Fruit fly (Drosophila melanogaster): ENCODE data around the gene CG4456.

The CG4456 gene

DNA sequence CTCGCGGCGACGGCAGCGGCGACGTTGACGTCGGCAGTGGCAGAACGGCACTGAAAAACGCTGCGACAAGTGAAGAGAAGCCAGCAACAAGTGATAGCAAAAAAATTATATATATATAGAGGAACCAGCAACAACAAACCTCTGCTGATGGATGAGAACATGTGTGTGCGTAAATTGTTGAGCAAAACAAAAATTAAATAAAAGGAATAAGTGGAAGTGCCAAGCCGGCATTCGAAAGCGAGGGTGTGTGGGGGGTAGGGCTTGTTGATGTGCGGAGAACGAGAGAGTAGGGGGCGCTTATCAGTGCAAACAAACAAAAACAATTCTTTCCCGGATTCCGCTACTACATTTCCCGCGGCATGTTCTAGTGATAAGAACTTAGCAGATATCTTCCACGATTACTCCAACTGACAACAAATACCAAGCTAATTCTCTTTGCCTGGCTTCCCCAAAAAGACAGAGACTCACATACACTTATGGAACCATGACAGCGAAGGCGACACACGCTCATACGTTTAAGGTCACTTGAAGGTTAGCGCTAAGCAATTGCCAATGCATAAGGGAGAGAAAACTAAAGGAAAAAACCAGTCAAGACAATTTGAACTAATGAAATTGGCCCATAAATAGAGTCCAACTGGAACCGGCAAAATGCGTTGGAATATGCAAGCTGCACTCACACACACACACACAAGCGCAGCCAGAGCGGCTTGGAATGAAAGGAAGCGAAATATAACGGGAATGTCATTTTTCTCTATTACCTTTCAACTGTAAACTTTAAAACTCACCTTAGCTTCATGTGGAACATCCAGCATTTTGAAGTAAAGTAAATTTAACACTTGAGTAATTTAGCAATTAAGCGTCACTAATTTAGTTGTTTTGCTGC, 14.5 kb upstream of the CG4456 start (continued):
- no peak for TF ChIP-seq brk (GFP tag; optimal IDR thresholded peaks at IDR 0.05)
- TF ChIP-seq fru (GFP tag; optimal IDR thresholded peaks at IDR 0.05) = no peak
- no peak for TF ChIP-seq tai (GFP tag; optimal IDR thresholded peaks at IDR 0.05)

DNA sequence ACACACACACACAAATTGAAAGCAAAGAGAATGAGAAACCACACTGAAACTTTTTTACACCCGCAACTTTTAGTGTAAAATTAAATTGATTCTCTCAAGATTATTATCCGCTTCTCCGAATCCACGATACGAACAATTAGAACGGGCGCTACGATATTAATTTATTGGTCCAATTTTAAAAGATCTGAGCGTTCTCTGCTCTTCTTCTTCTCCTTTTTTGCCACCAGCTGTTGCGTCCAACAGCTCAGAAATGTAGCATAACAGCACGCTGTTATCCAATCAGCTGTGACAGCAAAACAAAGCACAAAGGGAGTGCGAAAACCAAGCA, 13.8 kb upstream of the CG4456 start, which contains the start of the genes UGP and Svip:
TSS of gene UGP (minus strand) at position 223 of the 328 bp plus-strand sequence.
TSS of gene Svip (plus strand) at position 287 of the 328 bp plus-strand sequence.
- TF ChIP-seq Vsx2 (GFP tag; optimal IDR thresholded peaks at IDR 0.05; ENCODE audit: partially characterized antibody) = no peak
- TF ChIP-seq h (GFP tag; optimal IDR thresholded peaks at IDR 0.05) = no peak
- TF ChIP-seq GATAd (GFP tag; optimal IDR thresholded peaks at IDR 0.05) = no peak
- TF ChIP-seq Myc (optimal IDR thresholded peaks at IDR 0.05) = no peak
- peak; percentile 5 for TF ChIP-seq Sp1 (GFP tag; optimal IDR thresholded peaks at IDR 0.05)
- TF ChIP-seq pan (optimal IDR thresholded peaks at IDR 0.05) = no peak
- no peak for TF ChIP-seq CG9705 (GFP tag; optimal IDR thresholded peaks at IDR 0.05)
- peak; percentile 35 for TF ChIP-seq Hnf4 (GFP tag; optimal IDR thresholded peaks at IDR 0.05)
- TF ChIP-seq Hr78 (GFP tag; optimal IDR thresholded peaks at IDR 0.05) = no peak
- TF ChIP-seq Hr83 (GFP tag; optimal IDR thresholded peaks at IDR 0.05; ENCODE audit: poor library complexity, severe bottlenecking) = peak; percentile 57
- TF ChIP-seq foxo (GFP tag; optimal IDR thresholded peaks at IDR 0.05) = peak; percentile 19 to 38
- peak; percentile 57 for TF ChIP-seq psq (GFP tag; optimal IDR thresholded peaks at IDR 0.05)
- TF ChIP-seq Dfd (GFP tag; optimal IDR thresholded peaks at IDR 0.05) = no peak
- no peak for TF ChIP-seq Abd-B (GFP tag; optimal IDR thresholded peaks at IDR 0.05)
- TF ChIP-seq tai (GFP tag; optimal IDR thresholded peaks at IDR 0.05) = no peak
- TF ChIP-seq dmrt93B (GFP tag; optimal IDR thresholded peaks at IDR 0.05) = no peak
- TF ChIP-seq jim (GFP tag; optimal IDR thresholded peaks at IDR 0.05) = no peak
- TF ChIP-seq woc (GFP tag; optimal IDR thresholded peaks at IDR 0.05) = no peak
- no peak for TF ChIP-seq dsf (GFP tag; optimal IDR thresholded peaks at IDR 0.05; ENCODE audit: borderline replicate concordance)
- no peak for TF ChIP-seq fru (GFP tag; optimal IDR thresholded peaks at IDR 0.05)
- TF ChIP-seq usp (GFP tag; optimal IDR thresholded peaks at IDR 0.05) = no peak
- no peak for TF ChIP-seq CrebA (GFP tag; optimal IDR thresholded peaks at IDR 0.05; ENCODE audit: borderline replicate concordance)
- no peak for TF ChIP-seq HLH106 (tag; optimal IDR thresholded peaks at IDR 0.05)
- no peak for TF ChIP-seq Mio (GFP tag; optimal IDR thresholded peaks at IDR 0.05)
- no peak for TF ChIP-seq dl (GFP tag; optimal IDR thresholded peaks at IDR 0.05; ENCODE audit: insufficient read depth in 1 of 2, partially characterized antibody in 2 of 2)
- TF ChIP-seq ey (GFP tag; optimal IDR thresholded peaks at IDR 0.05) = no peak
- peak; percentile 36 for TF ChIP-seq rgr (GFP tag; optimal IDR thresholded peaks at IDR 0.05)
- TF ChIP-seq Rel (GFP tag; optimal IDR thresholded peaks at IDR 0.05) = no peak
- peak; percentile 31 for TF ChIP-seq Rel (tag; optimal IDR thresholded peaks at IDR 0.05)
- TF ChIP-seq br (GFP tag; optimal IDR thresholded peaks at IDR 0.05) = no peak
- no peak for TF ChIP-seq Jra (GFP tag; optimal IDR thresholded peaks at IDR 0.05)
- TF ChIP-seq N (GFP tag; optimal IDR thresholded peaks at IDR 0.05) = no peak
- TF ChIP-seq sv (GFP tag; optimal IDR thresholded peaks at IDR 0.05) = no peak
- TF ChIP-seq Dif (GFP tag; optimal IDR thresholded peaks at IDR 0.05; ENCODE audit: partially characterized antibody) = no peak
- TF ChIP-seq lola (GFP tag; optimal IDR thresholded peaks at IDR 0.05) = no peak
- TF ChIP-seq CG32264 (GFP tag; optimal IDR thresholded peaks at IDR 0.05) = no peak
- peak; percentile 27 for TF ChIP-seq OdsH (GFP tag; optimal IDR thresholded peaks at IDR 0.05)
- TF ChIP-seq brk (GFP tag; optimal IDR thresholded peaks at IDR 0.05) = peak; percentile 56
- TF ChIP-seq sage (GFP tag; optimal IDR thresholded peaks at IDR 0.05) = peak; percentile 45
